Fruit fly (Drosophila melanogaster): ENCODE results near the gene CG15739.

Gene CG15739

DNA sequence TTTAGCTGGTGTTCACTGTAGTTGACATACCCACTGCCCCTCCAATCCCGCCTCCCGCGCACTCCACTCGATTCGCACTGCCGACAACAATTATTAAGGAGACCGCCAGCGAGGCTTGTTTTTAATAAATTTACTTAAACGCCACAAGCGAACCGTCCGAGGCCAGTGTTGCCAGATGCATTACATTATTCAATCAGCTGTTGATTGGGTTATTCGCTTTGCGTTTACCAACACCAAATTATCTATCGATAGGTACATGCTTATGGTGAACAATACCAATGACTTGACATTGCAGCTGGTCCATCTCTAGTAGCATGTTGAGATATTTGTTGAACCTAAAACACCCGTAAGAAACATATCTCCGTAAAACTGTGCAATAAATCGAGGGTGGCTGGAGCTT, 13.9 kb downstream of the CG15739 start, which contains the start of the genes CG10353 and SelG (continued):
- TF ChIP-seq Sry-δ (GFP tag; optimal IDR thresholded peaks at IDR 0.05) (peak; percentile 95), Camta (GFP tag; optimal IDR thresholded peaks at IDR 0.05) (peak; percentile 41), CG42726 (GFP tag; IDR thresholded peaks at IDR 0.05; ENCODE audit: partially characterized antibody) (peak; percentile 70; the same call in 1 of the 2 replicates), Opbp (GFP tag; IDR thresholded peaks at IDR 0.05; ENCODE audit: partially characterized antibody) (peak; percentile 89), CG15601 (tag; optimal IDR thresholded peaks at IDR 0.05) (peak; percentile 47), CG9727 (GFP tag; optimal IDR thresholded peaks at IDR 0.05) (no peak), Pdp1 (GFP tag; optimal IDR thresholded peaks at IDR 0.05) (peak; percentile 30 to 77), Mrtf (GFP tag; IDR thresholded peaks at IDR 0.05) (no peak), CG32772 (GFP tag; IDR thresholded peaks at IDR 0.05) (no peak), toy (GFP tag; IDR thresholded peaks at IDR 0.05) (no peak), CG6254 (GFP tag; optimal IDR thresholded peaks at IDR 0.05) (no peak), CG15073 (GFP tag; optimal IDR thresholded peaks at IDR 0.05) (no peak), CG13624 (GFP tag; optimal IDR thresholded peaks at IDR 0.05) (peak; percentile 59), Dip2 (GFP tag; IDR thresholded peaks at IDR 0.05) (no peak), chinmo (GFP tag; IDR thresholded peaks at IDR 0.05; ENCODE audit: partially characterized antibody) (peak; percentile 74; the same call in 2 of the 4 replicates), shn (GFP tag; optimal IDR thresholded peaks at IDR 0.05) (no peak), sug (tag; optimal IDR thresholded peaks at IDR 0.05) (peak; percentile 31), Atf-2 (GFP tag; optimal IDR thresholded peaks at IDR 0.05) (no peak), D19A (tag; optimal IDR thresholded peaks at IDR 0.05) (peak; percentile 33), Rx (GFP tag; IDR thresholded peaks at IDR 0.05) (no peak), Med (GFP tag) (peak; percentile 94), Side (GFP tag; optimal IDR thresholded peaks at IDR 0.05) (peak; percentile 29), wdn (GFP tag; IDR thresholded peaks at IDR 0.05) (0 out of 2 replicates have a peak, but pooled peaks have one; percentile 29), lab (GFP tag; optimal IDR thresholded peaks at IDR 0.05) (peak; percentile 51), hkb (optimal IDR thresholded peaks at IDR 0.05) (no peak), hkb (GFP tag; IDR thresholded peaks at IDR 0.05) (no peak), CG32767 (GFP tag; IDR thresholded peaks at IDR 0.05) (no peak), Nf-YC (tag; optimal IDR thresholded peaks at IDR 0.05) (peak; percentile 22), Hsf (GFP tag; optimal IDR thresholded peaks at IDR 0.05) (peak; percentile 22), CG7357 (GFP tag; IDR thresholded peaks at IDR 0.05) (no peak), Kr (GFP tag; optimal IDR thresholded peaks at IDR 0.05) (no peak), prd (optimal IDR thresholded peaks at IDR 0.05) (no peak), prd (GFP tag; IDR thresholded peaks at IDR 0.05) (0 out of 3 replicates have a peak, but pooled peaks have one; percentile 12), tup (GFP tag; optimal IDR thresholded peaks at IDR 0.05) (peak; percentile 10), psq (GFP tag; optimal IDR thresholded peaks at IDR 0.05) (no peak), Bgb (GFP tag; IDR thresholded peaks at IDR 0.05; ENCODE audit: partially characterized antibody) (peak; percentile 90), sr (GFP tag; IDR thresholded peaks at IDR 0.05) (no peak), sqz (GFP tag; optimal IDR thresholded peaks at IDR 0.05) (peak; percentile 21), CG17361 (GFP tag; IDR thresholded peaks at IDR 0.05) (no peak), CG3838 (GFP tag; optimal IDR thresholded peaks at IDR 0.05) (no peak), hth (optimal IDR thresholded peaks at IDR 0.05) (no peak), Oaz (GFP tag; IDR thresholded peaks at IDR 0.05) (no peak), danr (GFP tag; IDR thresholded peaks at IDR 0.05) (no peak), mam (GFP tag; optimal IDR thresholded peaks at IDR 0.05) (peak; percentile 72), zfh1 (GFP tag; IDR thresholded peaks at IDR 0.05) (peak; percentile 42; the same call in 1 of the 3 replicates), CG14860 (GFP tag; IDR thresholded peaks at IDR 0.05; ENCODE audit: partially characterized antibody) (peak; percentile 65), CG5953 (GFP tag; IDR thresholded peaks at IDR 0.05) (no peak), dimm (GFP tag; IDR thresholded peaks at IDR 0.05) (no peak), Fer1 (GFP tag; optimal IDR thresholded peaks at IDR 0.05) (peak; percentile 44), CG7271 (tag; optimal IDR thresholded peaks at IDR 0.05) (no peak), stc (GFP tag; IDR thresholded peaks at IDR 0.05) (no peak), bcd (GFP tag; optimal IDR thresholded peaks at IDR 0.05) (peak; percentile 26), z (GFP tag; IDR thresholded peaks at IDR 0.05) (no peak)

Data from whole organism, embryonic.